Worm (Caenorhabditis elegans) whole organism, L4 larva: ENCODE results near the gene math-33.

ENCODE experiments used
- F26F4.8 ChIP-seq: fragments of 200-800 bp; sonication (Bioruptor generic); conservative IDR thresholded peaks from 2 replicates; pipeline ENCODE4 v1.3.6; 2022; ENCODE audit warnings: missing genetic modification characterization, missing compliant biosample characterization
- R02D3.7 ChIP-seq: fragments of 150-350 bp; sonication (generic microtip); optimal IDR thresholded peaks from 3 replicates; lab custom pipeline; 2014; ENCODE audit warnings: missing biosample characterization, missing genetic modification characterization
- T20F7.1 ChIP-seq: fragments of 200-800 bp; sonication (Bioruptor generic); optimal IDR thresholded peaks from 2 replicates; lab custom pipeline; 2018; ENCODE audit warnings: mild to moderate bottlenecking, missing genetic modification characterization, missing compliant biosample characterization
- T26A8.4 ChIP-seq: fragments of 200-800 bp; sonication (Bioruptor generic); IDR thresholded peaks from 2 replicates; pipeline ENCODE4 v1.3.6; 2022; ENCODE audit warnings: missing genetic modification characterization, missing compliant biosample characterization
- ZK337.2 ChIP-seq: fragments of 200-800 bp; sonication (Bioruptor generic); IDR thresholded peaks from 2 replicates; pipeline ENCODE4 v1.3.6; 2022; ENCODE audit warnings: missing genetic modification reagents, missing genetic modification characterization, missing compliant biosample characterization
- aly-2 ChIP-seq: sonication (generic microtip); optimal IDR thresholded peaks from 2 replicates; lab custom pipeline; 2018; ENCODE audit warnings: missing biosample characterization, missing genetic modification characterization
- arid-1 ChIP-seq: fragments of 200-800 bp; sonication (Bioruptor generic); conservative IDR thresholded peaks from 2 replicates; pipeline ENCODE4 v1.3.6; 2022; ENCODE audit warnings: missing genetic modification reagents, missing genetic modification characterization, missing compliant biosample characterization
- ceh-20 ChIP-seq: fragments of 200-800 bp; sonication (Bioruptor generic); IDR thresholded peaks from 2 replicates; pipeline ENCODE4 v1.3.6; 2022; ENCODE audit warnings: missing genetic modification reagents, missing genetic modification characterization, missing compliant biosample characterization
- ceh-28 ChIP-seq: fragments of 150-350 bp; optimal IDR thresholded peaks from 2 replicates; lab custom pipeline; 2014; ENCODE audit warnings: missing biosample characterization, missing genetic modification reagents, missing genetic modification characterization
- ceh-32 ChIP-seq: sonication (generic microtip); optimal IDR thresholded peaks from 2 replicates; lab custom pipeline; 2016; ENCODE audit warnings: mild to moderate bottlenecking, missing genetic modification characterization, missing compliant biosample characterization; ENCODE audit not compliant: poor library complexity
- ceh-62 ChIP-seq: sonication (generic microtip); optimal IDR thresholded peaks from 2 replicates; lab custom pipeline; 2017; ENCODE audit warnings: missing biosample characterization, missing genetic modification characterization
- ceh-82 ChIP-seq: sonication (generic microtip); optimal IDR thresholded peaks from 2 replicates; lab custom pipeline; 2017; ENCODE audit warnings: missing biosample characterization, missing genetic modification characterization
- cey-2 ChIP-seq: sonication (generic microtip); optimal IDR thresholded peaks from 3 replicates; lab custom pipeline; 2017; ENCODE audit warnings: missing genetic modification characterization, mild to moderate bottlenecking, missing compliant biosample characterization, antibody characterized with exemption, borderline replicate concordance; ENCODE audit not compliant: insufficient read depth
- daf-8 ChIP-seq: fragments of 200-800 bp; sonication (Bioruptor generic); IDR thresholded peaks from 2 replicates; pipeline ENCODE4 v1.3.6; 2022; ENCODE audit warnings: missing genetic modification characterization, missing compliant biosample characterization
- dpl-1 ChIP-seq: fragments of 150-350 bp; optimal IDR thresholded peaks from 2 replicates; lab custom pipeline; 2014; ENCODE audit warnings: missing biosample characterization, missing genetic modification reagents, missing genetic modification characterization
- duxl-1 ChIP-seq: sonication (generic microtip); optimal IDR thresholded peaks from 2 replicates; lab custom pipeline; 2016; ENCODE audit warnings: mild to moderate bottlenecking, missing genetic modification characterization, moderate library complexity, missing compliant biosample characterization; ENCODE audit not compliant: poor library complexity
- egl-27 ChIP-seq: sonication (generic microtip); optimal IDR thresholded peaks from 3 replicates; lab custom pipeline; 2017; ENCODE audit warnings: missing biosample characterization, missing genetic modification reagents, missing genetic modification characterization
- fkh-10 ChIP-seq: fragments of 150-350 bp; optimal IDR thresholded peaks from 2 replicates; lab custom pipeline; 2014; ENCODE audit warnings: missing biosample characterization, missing genetic modification reagents, missing genetic modification characterization
- hif-1 ChIP-seq, 2 experiments: sonication (generic microtip); optimal IDR thresholded peaks; 2 replicates each; lab custom pipeline; 2016 to 2017; ENCODE audit warnings: missing compliant biosample characterization in 2 of 2, missing genetic modification characterization in 2 of 2, missing genetic modification reagents in 2 of 2, missing genotype in 2 of 2, mild to moderate bottlenecking in 1 of 2
- hlh-11 ChIP-seq: fragments of 200-800 bp; sonication (Bioruptor generic); optimal IDR thresholded peaks from 2 replicates; lab custom pipeline; 2018; ENCODE audit warnings: mild to moderate bottlenecking, missing genetic modification characterization, missing compliant biosample characterization
- hlh-30 ChIP-seq: sonication (generic microtip); optimal IDR thresholded peaks from 2 replicates; lab custom pipeline; 2017; ENCODE audit warnings: antibody characterized with exemption, mild to moderate bottlenecking, missing genetic modification characterization, missing compliant biosample characterization; ENCODE audit not compliant: insufficient read depth
- hmg-1.1 ChIP-seq: fragments of 200-800 bp; sonication (Bioruptor generic); IDR thresholded peaks from 2 replicates; pipeline ENCODE4 v1.3.6; 2022; ENCODE audit warnings: missing genetic modification reagents, missing genetic modification characterization, missing compliant biosample characterization
- lin-1 ChIP-seq: fragments of 200-800 bp; sonication (Bioruptor generic); IDR thresholded peaks from 2 replicates; pipeline ENCODE4 v1.3.6; 2022; ENCODE audit warnings: missing genetic modification reagents, missing genetic modification characterization, missing compliant biosample characterization
- lin-38 ChIP-seq: fragments of 200-800 bp; sonication (Bioruptor generic); IDR thresholded peaks from 2 replicates; pipeline ENCODE4 v1.3.6; 2022; ENCODE audit warnings: missing genetic modification reagents, missing genetic modification characterization, missing compliant biosample characterization
- madf-5 ChIP-seq, 2 experiments: fragments of 200-800 bp; sonication (Bioruptor generic); IDR thresholded peaks; 2 replicates each; pipeline ENCODE4 v1.3.6; 2022; ENCODE audit warnings: missing compliant biosample characterization in 2 of 2, missing genetic modification characterization in 2 of 2
- madf-9 ChIP-seq: fragments of 200-800 bp; sonication (Bioruptor generic); conservative IDR thresholded peaks from 2 replicates; pipeline ENCODE4 v1.3.6; 2022; ENCODE audit warnings: missing genetic modification reagents, missing genetic modification characterization, missing compliant biosample characterization
- mes-2 ChIP-seq: sonication (generic microtip); optimal IDR thresholded peaks from 2 replicates; lab custom pipeline; 2016; ENCODE audit warnings: missing genotype, mild to moderate bottlenecking, missing genetic modification characterization, missing compliant biosample characterization; ENCODE audit not compliant: poor library complexity, severe bottlenecking
- mxl-3 ChIP-seq: fragments of 200-800 bp; sonication (Bioruptor generic); optimal IDR thresholded peaks from 2 replicates; lab custom pipeline; 2018; ENCODE audit warnings: mild to moderate bottlenecking, missing genetic modification characterization, missing compliant biosample characterization
- nhr-11 ChIP-seq: fragments of 150-350 bp; optimal IDR thresholded peaks from 2 replicates; lab custom pipeline; 2014; ENCODE audit warnings: missing biosample characterization, missing genetic modification characterization
- nhr-111 ChIP-seq: fragments of 200-800 bp; sonication (Bioruptor generic); optimal IDR thresholded peaks from 2 replicates; lab custom pipeline; 2018; ENCODE audit warnings: mild to moderate bottlenecking, missing genetic modification characterization, missing compliant biosample characterization
- nhr-25 ChIP-seq: sonication (generic microtip); optimal IDR thresholded peaks from 2 replicates; lab custom pipeline; 2017; ENCODE audit warnings: missing genetic modification characterization, mild to moderate bottlenecking, missing compliant biosample characterization, antibody characterized with exemption, moderate library complexity, borderline replicate concordance; ENCODE audit not compliant: insufficient read depth
- nhr-28 ChIP-seq: fragments of 150-350 bp; optimal IDR thresholded peaks from 2 replicates; lab custom pipeline; 2014; ENCODE audit warnings: missing biosample characterization, missing genetic modification characterization
- nhr-42 ChIP-seq: fragments of 200-800 bp; sonication (Bioruptor generic); IDR thresholded peaks from 2 replicates; pipeline ENCODE4 v1.3.6; 2022; ENCODE audit warnings: missing genetic modification characterization, missing compliant biosample characterization
- nhr-6 ChIP-seq: fragments of 150-350 bp; optimal IDR thresholded peaks from 2 replicates; lab custom pipeline; 2014; ENCODE audit warnings: missing biosample characterization, missing genetic modification characterization
- nhr-76 ChIP-seq: fragments of 150-350 bp; optimal IDR thresholded peaks from 2 replicates; lab custom pipeline; 2014; ENCODE audit warnings: missing biosample characterization, missing genetic modification characterization
- nhr-77 ChIP-seq: fragments of 150-350 bp; optimal IDR thresholded peaks from 2 replicates; lab custom pipeline; 2014; ENCODE audit warnings: missing biosample characterization, missing genetic modification characterization
- pha-4 ChIP-seq, 2 experiments: fragments of 150-350 bp in 1 of 2; fragments of 200-800 bp in 1 of 2; sonication (Bioruptor generic) in 1 of 2; IDR thresholded peaks in 1 of 2; optimal IDR thresholded peaks in 1 of 2; 2 replicates each; pipeline versions ENCODE4 v1.3.6 to Lab custom; 2014 to 2022; ENCODE audit warnings: missing genetic modification characterization in 2 of 2, missing genetic modification reagents in 2 of 2, missing biosample characterization in 1 of 2, missing compliant biosample characterization in 1 of 2
- rbr-2 ChIP-seq: sonication (generic microtip); optimal IDR thresholded peaks from 2 replicates; lab custom pipeline; 2016; ENCODE audit warnings: missing genotype, missing genetic modification characterization, missing compliant biosample characterization
- sdz-12 ChIP-seq: fragments of 200-800 bp; sonication (Bioruptor generic); optimal IDR thresholded peaks from 2 replicates; lab custom pipeline; 2018; ENCODE audit warnings: mild to moderate bottlenecking, missing genetic modification characterization, missing compliant biosample characterization
- snpc-1.2 ChIP-seq: fragments of 200-800 bp; sonication (Bioruptor generic); IDR thresholded peaks from 2 replicates; pipeline ENCODE4 v1.3.6; 2022; ENCODE audit warnings: missing genetic modification reagents, missing genetic modification characterization, missing compliant biosample characterization
- snpc-4 ChIP-seq: fragments of 150-350 bp; optimal IDR thresholded peaks from 2 replicates; lab custom pipeline; 2014; ENCODE audit warnings: missing biosample characterization, missing genetic modification characterization
- spr-3 ChIP-seq: fragments of 200-800 bp; sonication (Bioruptor generic); optimal IDR thresholded peaks from 2 replicates; lab custom pipeline; 2018; ENCODE audit warnings: mild to moderate bottlenecking, missing genetic modification characterization, missing compliant biosample characterization
- tag-97 ChIP-seq: fragments of 200-800 bp; sonication (Bioruptor generic); IDR thresholded peaks from 2 replicates; pipeline ENCODE4 v1.3.6; 2022; ENCODE audit warnings: missing genetic modification characterization, missing compliant biosample characterization
- tra-1 ChIP-seq: fragments of 200-800 bp; sonication (Bioruptor generic); IDR thresholded peaks from 2 replicates; pipeline ENCODE4 v1.3.6; 2022; ENCODE audit warnings: missing genetic modification reagents, missing genetic modification characterization, missing compliant biosample characterization
- zag-1 ChIP-seq: fragments of 150-350 bp; optimal IDR thresholded peaks from 2 replicates; lab custom pipeline; 2014; ENCODE audit warnings: missing biosample characterization, missing genetic modification characterization
- zfp-2 ChIP-seq: sonication (generic microtip); optimal IDR thresholded peaks from 2 replicates; lab custom pipeline; 2016; ENCODE audit warnings: mild to moderate bottlenecking, missing genetic modification characterization, missing compliant biosample characterization
- zfp-3 ChIP-seq: fragments of 200-800 bp; sonication (Bioruptor generic); conservative IDR thresholded peaks from 2 replicates; pipeline ENCODE4 v1.3.6; 2022; ENCODE audit warnings: missing genetic modification reagents, missing genetic modification characterization, missing compliant biosample characterization
- zip-11 ChIP-seq: fragments of 200-800 bp; sonication (Bioruptor generic); IDR thresholded peaks from 2 replicates; pipeline ENCODE4 v1.3.6; 2022; ENCODE audit warnings: missing genetic modification characterization, missing compliant biosample characterization
- zip-2 ChIP-seq: fragments of 150-350 bp; optimal IDR thresholded peaks from 2 replicates; lab custom pipeline; 2014; ENCODE audit warnings: missing biosample characterization, missing genetic modification characterization
- ztf-11 ChIP-seq: fragments of 150-350 bp; optimal IDR thresholded peaks from 2 replicates; lab custom pipeline; 2014; ENCODE audit warnings: missing biosample characterization, missing genetic modification characterization
- ztf-7 ChIP-seq: fragments of 150-350 bp; optimal IDR thresholded peaks from 2 replicates; lab custom pipeline; 2014; ENCODE audit warnings: missing biosample characterization, missing genetic modification characterization

math-33 gene

ce11 chrV:11119294-11119755 is 5.6 kb downstream of the math-33 start, which contains the start of gene scb-1:
scb-1 (minus strand) TSS chrV:11119705.
- TF ChIP-seq zfp-3 (no peak), ZK337.2 (no peak), R02D3.7 (tag; lab: Kevin White, UChicago) (no peak), zag-1 (tag; lab: Kevin White, UChicago) (no peak), lin-38 (GFP tag; lab: Robert Waterston, UW) (0 out of 2 replicates have a peak, but pooled peaks have one; percentile 5), zip-2 (peak; percentile 34), snpc-4 (tag; lab: Kevin White, UChicago) (no peak), zip-11 (GFP tag; lab: Robert Waterston, UW) (no peak), mxl-3 (GFP tag; lab: Kevin White, UChicago) (no peak), ceh-28 (tag; lab: Kevin White, UChicago) (no peak), nhr-6 (tag; lab: Kevin White, UChicago) (no peak), daf-8 (no peak), nhr-77 (tag; lab: Kevin White, UChicago) (no peak), ceh-20 (GFP tag; lab: Robert Waterston, UW) (no peak), snpc-1.2 (GFP tag; lab: Robert Waterston, UW) (no peak), rbr-2 (tag; lab: Kevin White, UChicago) (peak; percentile 1), cey-2 (tag; lab: Kevin White, UChicago) (no peak), hmg-1.1 (GFP tag; lab: Robert Waterston, UW) (no peak), T26A8.4 (GFP tag; lab: Robert Waterston, UW) (peak; percentile 30; the same call in 1 of the 2 replicates), F26F4.8 (no peak), hif-1 (tag; optimal IDR thresholded peaks at IDR 0.05; lab: Kevin White, UChicago) (no peak), aly-2 (no peak), tra-1 (GFP tag; lab: Robert Waterston, UW) (no peak), arid-1 (GFP tag; lab: Robert Waterston, UW) (no peak), ztf-11 (tag; lab: Kevin White, UChicago) (no peak), ceh-62 (tag; lab: Kevin White, UChicago) (no peak), zfp-2 (tag; lab: Kevin White, UChicago) (no peak), hlh-30 (tag; lab: Kevin White, UChicago) (no peak), sdz-12 (GFP tag; lab: Kevin White, UChicago) (no peak), nhr-11 (tag; lab: Kevin White, UChicago) (no peak), dpl-1 (GFP tag; lab: Kevin White, UChicago) (no peak), ceh-32 (tag; lab: Kevin White, UChicago) (no peak), madf-5 (GFP tag; IDR thresholded peaks at IDR 0.05; lab: Robert Waterston, UW) (no peak), ztf-7 (tag; lab: Kevin White, UChicago) (no peak), nhr-111 (peak; percentile 38), spr-3 (GFP tag; lab: Kevin White, UChicago) (no peak), tag-97 (no peak), fkh-10 (GFP tag; lab: Kevin White, UChicago) (no peak), duxl-1 (no peak), mes-2 (tag; lab: Kevin White, UChicago) (no peak), nhr-25 (tag; lab: Kevin White, UChicago) (no peak), ceh-82 (tag; lab: Kevin White, UChicago) (no peak), hlh-11 (tag; lab: Kevin White, UChicago) (no peak), madf-9 (GFP tag; lab: Robert Waterston, UW) (no peak), T20F7.1 (GFP tag; lab: Kevin White, UChicago) (no peak), nhr-76 (tag; lab: Kevin White, UChicago) (no peak), nhr-28 (tag; lab: Kevin White, UChicago) (no peak), egl-27 (tag; lab: Kevin White, UChicago) (no peak), nhr-42 (GFP tag; lab: Robert Waterston, UW) (no peak), lin-1 (GFP tag; lab: Robert Waterston, UW) (no peak), pha-4 (GFP tag; IDR thresholded peaks at IDR 0.05; lab: Robert Waterston, UW) (no peak), pha-4 (tag; optimal IDR thresholded peaks at IDR 0.05; lab: Kevin White, UChicago) (no peak)
